Fruit fly (Drosophila melanogaster): Measurements from ENCODE around the gene cu.

cu gene

dm6 chr3R:11211291-11212061 lies 14.1 kb downstream of the cu start (continued):
- TF ChIP-seq fd85E (GFP tag; optimal IDR thresholded peaks at IDR 0.05) (no peak), CG3919 (GFP tag; optimal IDR thresholded peaks at IDR 0.05) (peak; percentile 72), Sox14 (GFP tag; optimal IDR thresholded peaks at IDR 0.05) (peak; percentile 72), CG16779 (tag; optimal IDR thresholded peaks at IDR 0.05) (peak; percentile 27), Eip75B (GFP tag; optimal IDR thresholded peaks at IDR 0.05) (peak; percentile 76), pdm3 (GFP tag; optimal IDR thresholded peaks at IDR 0.05) (peak; percentile 82), achi (GFP tag; optimal IDR thresholded peaks at IDR 0.05) (peak; percentile 67), Hr38 (GFP tag; optimal IDR thresholded peaks at IDR 0.05) (no peak), CG6854 (GFP tag; optimal IDR thresholded peaks at IDR 0.05) (no peak), OdsH (GFP tag; optimal IDR thresholded peaks at IDR 0.05) (peak; percentile 68)

- TF ChIP-seq CG6792 (GFP tag; optimal IDR thresholded peaks at IDR 0.05), result peak; percentile 43
- peak; percentile 76 for TF ChIP-seq CG10631 (GFP tag; optimal IDR thresholded peaks at IDR 0.05)
- TF ChIP-seq CG3032 (tag; optimal IDR thresholded peaks at IDR 0.05), result peak; percentile 71
- peak; percentile 44 for TF ChIP-seq CG6808 (GFP tag; optimal IDR thresholded peaks at IDR 0.05)
- peak; percentile 65 for TF ChIP-seq Smox (GFP tag; optimal IDR thresholded peaks at IDR 0.05)
- peak; percentile 76 for TF ChIP-seq cyc (GFP tag; optimal IDR thresholded peaks at IDR 0.05)
- peak; percentile 76 for TF ChIP-seq Met (GFP tag; optimal IDR thresholded peaks at IDR 0.05)
- TF ChIP-seq achi (GFP tag; optimal IDR thresholded peaks at IDR 0.05), result peak; percentile 64
- TF ChIP-seq CG6854 (GFP tag; optimal IDR thresholded peaks at IDR 0.05), result peak; percentile 51
- peak; percentile 61 for TF ChIP-seq acj6 (GFP tag; optimal IDR thresholded peaks at IDR 0.05)
- no peak for TF ChIP-seq CG7368 (GFP tag; optimal IDR thresholded peaks at IDR 0.05)
- peak; percentile 76 for TF ChIP-seq Sox102F (GFP tag; optimal IDR thresholded peaks at IDR 0.05)
- TF ChIP-seq CG9139 (GFP tag; optimal IDR thresholded peaks at IDR 0.05), result no peak
- peak; percentile 62 for TF ChIP-seq CG3919 (GFP tag; optimal IDR thresholded peaks at IDR 0.05)
- TF ChIP-seq CG6163 (GFP tag; IDR thresholded peaks at IDR 0.05), result 0 out of 3 replicates have a peak, but pooled peaks have one; percentile 29
- TF ChIP-seq Eip93F (GFP tag; optimal IDR thresholded peaks at IDR 0.05), result no peak
- peak; percentile 62 for TF ChIP-seq Ets96B (tag; optimal IDR thresholded peaks at IDR 0.05)
- no peak for TF ChIP-seq fd85E (GFP tag; optimal IDR thresholded peaks at IDR 0.05)
- peak; percentile 34 for TF ChIP-seq CG11762 (GFP tag; optimal IDR thresholded peaks at IDR 0.05; ENCODE audit: insufficient read depth)
- no peak for TF ChIP-seq Lpt (GFP tag; optimal IDR thresholded peaks at IDR 0.05)
- peak; percentile 25 for TF ChIP-seq Sox15 (GFP tag; optimal IDR thresholded peaks at IDR 0.05)
- TF ChIP-seq Hr39 (GFP tag; optimal IDR thresholded peaks at IDR 0.05), result peak; percentile 75
- peak; percentile 50 for TF ChIP-seq CG34406 (GFP tag; optimal IDR thresholded peaks at IDR 0.05)
- TF ChIP-seq CG16779 (tag; optimal IDR thresholded peaks at IDR 0.05), result no peak
- TF ChIP-seq Hr38 (GFP tag; optimal IDR thresholded peaks at IDR 0.05), result no peak
- peak; percentile 80 for TF ChIP-seq lz (GFP tag; optimal IDR thresholded peaks at IDR 0.05)
- no peak for TF ChIP-seq CG8632 (GFP tag; optimal IDR thresholded peaks at IDR 0.05)
- TF ChIP-seq Sox14 (GFP tag; optimal IDR thresholded peaks at IDR 0.05), result peak; percentile 82
- peak; percentile 44 for TF ChIP-seq net (GFP tag; optimal IDR thresholded peaks at IDR 0.05)
- TF ChIP-seq dac (GFP tag; optimal IDR thresholded peaks at IDR 0.05), result peak; percentile 22
- TF ChIP-seq Eip78C (GFP tag), result peak; percentile 85
- TF ChIP-seq CG15336 (GFP tag; IDR thresholded peaks at IDR 0.05), result peak; percentile 60
- no peak for TF ChIP-seq CG4318 (GFP tag; optimal IDR thresholded peaks at IDR 0.05)
- TF ChIP-seq CG31627 (GFP tag; optimal IDR thresholded peaks at IDR 0.05), result peak; percentile 71
- TF ChIP-seq CG10669 (GFP tag; optimal IDR thresholded peaks at IDR 0.05), result peak; percentile 65
- TF ChIP-seq Hr4 (GFP tag; optimal IDR thresholded peaks at IDR 0.05), result peak; percentile 87
- peak; percentile 69 for TF ChIP-seq pdm3 (GFP tag; optimal IDR thresholded peaks at IDR 0.05)
- TF ChIP-seq OdsH (GFP tag; optimal IDR thresholded peaks at IDR 0.05), result peak; percentile 71
- TF ChIP-seq Blimp-1 (GFP tag; optimal IDR thresholded peaks at IDR 0.05), result peak; percentile 35
- TF ChIP-seq eg (GFP tag; IDR thresholded peaks at IDR 0.05), result peak; percentile 61
- TF ChIP-seq CG11902 (GFP tag; optimal IDR thresholded peaks at IDR 0.05), result peak; percentile 67
- TF ChIP-seq esn (GFP tag; optimal IDR thresholded peaks at IDR 0.05), result peak; percentile 83
- peak in 1 of 2 experiments; percentile 54 for TF ChIP-seq salr (GFP tag; optimal IDR thresholded peaks at IDR 0.05)
- no peak for TF ChIP-seq spab (GFP tag; optimal IDR thresholded peaks at IDR 0.05)
- peak; percentile 51; the same call in 2 of the 3 replicates for TF ChIP-seq CG8119 (GFP tag; IDR thresholded peaks at IDR 0.05)
- peak; percentile 47; the same call in 1 of the 2 replicates for TF ChIP-seq CG11294 (GFP tag; IDR thresholded peaks at IDR 0.05)
Measured at dm6 chr3R:11214449-11214950, 17.1 kb downstream of the cu start, which contains the start of gene ZnT86D. TSS of gene ZnT86D (minus strand) at chr3R:11214539.
